Worm (Caenorhabditis elegans): ENCODE data around the gene nhr-291.

DNA sequence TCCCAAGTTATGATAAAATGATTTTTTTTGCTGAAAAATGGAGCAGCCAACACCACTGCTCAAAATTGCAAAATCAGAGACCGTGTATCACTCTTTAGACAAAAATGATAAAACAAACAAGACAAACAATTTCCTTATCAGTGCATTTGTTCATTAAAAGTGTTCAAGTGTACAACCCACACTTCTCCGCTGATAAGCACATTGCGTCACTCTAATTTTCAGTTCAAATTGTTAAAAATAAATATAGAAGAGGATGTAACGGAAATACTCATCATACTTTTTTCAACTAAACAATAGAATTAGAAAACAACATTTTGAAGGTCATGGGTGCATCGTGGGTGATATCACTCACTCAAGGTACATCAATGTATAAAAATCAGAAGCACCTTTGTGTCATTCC lies at the start of gene nhr-291:
- no peak for TF ChIP-seq flt-1 (GFP tag; IDR thresholded peaks at IDR 0.05)
- TF ChIP-seq ama-1 (optimal IDR thresholded peaks at IDR 0.05) = no peak
- TF ChIP-seq ceh-13 (GFP tag; optimal IDR thresholded peaks at IDR 0.05) = no peak
- no peak for TF ChIP-seq sea-1 (GFP tag; conservative IDR thresholded peaks at IDR 0.05)
- TF ChIP-seq tbx-37 (GFP tag; conservative IDR thresholded peaks at IDR 0.05) = no peak
- no peak for TF ChIP-seq pes-1 (GFP tag; IDR thresholded peaks at IDR 0.05)
- TF ChIP-seq hmg-4 (GFP tag; optimal IDR thresholded peaks at IDR 0.05) = no peak
- no peak for TF ChIP-seq aly-1 (tag; optimal IDR thresholded peaks at IDR 0.05)
- no peak for TF ChIP-seq tra-4 (tag; optimal IDR thresholded peaks at IDR 0.05)
- TF ChIP-seq tbx-11 (GFP tag; IDR thresholded peaks at IDR 0.05) = no peak
- no peak for TF ChIP-seq hmbx-1 (tag; optimal IDR thresholded peaks at IDR 0.05)
- no peak for TF ChIP-seq hnd-1 (tag; optimal IDR thresholded peaks at IDR 0.05)
- TF ChIP-seq ets-7 (tag; optimal IDR thresholded peaks at IDR 0.05) = no peak

Data from whole organism, early embryonic.